Worm (Caenorhabditis elegans): ENCODE data around the gene K02E7.1.
"Not testable (repeated sequence)": the region's sequence is repeated elsewhere in the genome, so short reads cannot be mapped to it uniquely, and the experiment has no call there.

Gene K02E7.1

ce11 chrII:1045692-1046091, 37.3 kb upstream of the K02E7.1 start, which contains the start of gene str-148:
Gene str-148 (plus strand): TSS chrII:1045992.
- TF ChIP-seq dmd-9 (GFP tag; IDR thresholded peaks at IDR 0.05), result no peak
- no peak for TF ChIP-seq unc-130 (GFP tag; optimal IDR thresholded peaks at IDR 0.05)
- TF ChIP-seq ceh-28 (tag; optimal IDR thresholded peaks at IDR 0.05), result no peak

ce11 chrII:1046937-1047336, 36.0 kb upstream of the K02E7.1 start:
- TF ChIP-seq zag-1 (tag; optimal IDR thresholded peaks at IDR 0.05) (no peak), lin-39 (tag; optimal IDR thresholded peaks at IDR 0.05) (no peak), egl-43 (GFP tag; IDR thresholded peaks at IDR 0.05) (no peak), ceh-44 (GFP tag; IDR thresholded peaks at IDR 0.05) (no peak), dmd-8 (GFP tag; IDR thresholded peaks at IDR 0.05) (no peak), egl-27 (tag; optimal IDR thresholded peaks at IDR 0.05) (no peak), vab-7 (GFP tag; IDR thresholded peaks at IDR 0.05) (no peak), ztf-11 (tag; optimal IDR thresholded peaks at IDR 0.05) (no peak), D1046.2 (GFP tag; IDR thresholded peaks at IDR 0.05) (0 out of 2 replicates have a peak, but pooled peaks have one; percentile 27), saeg-2 (GFP tag; IDR thresholded peaks at IDR 0.05) (no peak), ZK546.5 (tag; optimal IDR thresholded peaks at IDR 0.05) (no peak), mep-1 (tag; optimal IDR thresholded peaks at IDR 0.05) (no peak), daf-19 (GFP tag; conservative IDR thresholded peaks at IDR 0.05) (no peak), unc-62 (GFP tag; optimal IDR thresholded peaks at IDR 0.05 in 1 of 2) (peak in 1 of 2 experiments; percentile 85), unc-62 (tag; optimal IDR thresholded peaks at IDR 0.05) (no peak), nhr-237 (tag; optimal IDR thresholded peaks at IDR 0.05) (no peak)

- TF ChIP-seq F44E2.7 (GFP tag; IDR thresholded peaks at IDR 0.05) (0 out of 2 replicates have a peak, but pooled peaks have one; percentile 37), Y75B8A.6 (GFP tag; IDR thresholded peaks at IDR 0.05) (no peak), ztf-11 (tag; optimal IDR thresholded peaks at IDR 0.05) (no peak), Y105C5A.15 (GFP tag; IDR thresholded peaks at IDR 0.05) (no peak), hlh-30 (tag; optimal IDR thresholded peaks at IDR 0.05; ENCODE audit: insufficient read depth) (no peak), Y5F2A.4 (GFP tag; optimal IDR thresholded peaks at IDR 0.05) (no peak), ZK546.5 (tag; optimal IDR thresholded peaks at IDR 0.05) (no peak), ama-1 (optimal IDR thresholded peaks at IDR 0.05) (no peak), attf-4 (tag; optimal IDR thresholded peaks at IDR 0.05) (no peak)
Observed at ce11 chrII:1049849-1050248, 33.1 kb upstream of the K02E7.1 start, which contains the start of gene fbxb-40. Gene fbxb-40 (minus strand): TSS chrII:1049949.

ce11 chrII:1054724-1055123, 28.2 kb upstream of the K02E7.1 start, which contains the start of gene K02E7.7:
Gene K02E7.7 (plus strand): TSS chrII:1055024.
- not testable (repeated sequence) for TF ChIP-seq ctbp-1, set-16, nhr-42 (GFP tag; IDR thresholded peaks at IDR 0.05)

ce11 chrII:1056844-1057243, 26.1 kb upstream of the K02E7.1 start:
- peak; percentile 77; the same call in 1 of the 2 replicates for TF ChIP-seq lin-1 (GFP tag; IDR thresholded peaks at IDR 0.05)
- peak; percentile 33 for TF ChIP-seq mxl-3 (GFP tag; optimal IDR thresholded peaks at IDR 0.05)
- peak; percentile 32 for TF ChIP-seq nhr-102 (tag; optimal IDR thresholded peaks at IDR 0.05)
- peak; percentile 80 for TF ChIP-seq nhr-28 (tag; optimal IDR thresholded peaks at IDR 0.05)
- TF ChIP-seq php-3 (GFP tag; IDR thresholded peaks at IDR 0.05), result peak; percentile 87
- TF ChIP-seq cey-2 (tag; optimal IDR thresholded peaks at IDR 0.05; ENCODE audit: borderline replicate concordance, insufficient read depth), result no peak
- TF ChIP-seq hlh-11 (tag; optimal IDR thresholded peaks at IDR 0.05), result peak; percentile 76
- no peak for TF ChIP-seq nhr-48 (tag; optimal IDR thresholded peaks at IDR 0.05)
- peak; percentile 60 for TF ChIP-seq dve-1 (tag; optimal IDR thresholded peaks at IDR 0.05; ENCODE audit: insufficient read depth)
- peak in 1 of 2 experiments; percentile 70 for TF ChIP-seq daf-16 (GFP tag; optimal IDR thresholded peaks at IDR 0.05)
- TF ChIP-seq daf-16 (tag; optimal IDR thresholded peaks at IDR 0.05), result peak; percentile 99
- no peak for TF ChIP-seq nhr-25 (tag; optimal IDR thresholded peaks at IDR 0.05; ENCODE audit: borderline replicate concordance, insufficient read depth)
- TF ChIP-seq duxl-1 (tag; optimal IDR thresholded peaks at IDR 0.05; ENCODE audit: poor library complexity), result no peak
- peak; percentile 16 for TF ChIP-seq pqm-1 (tag; optimal IDR thresholded peaks at IDR 0.05)
- TF ChIP-seq nhr-77 (tag; optimal IDR thresholded peaks at IDR 0.05), result peak; percentile 34
- peak; percentile 56; the same call in 1 of the 2 replicates for TF ChIP-seq tra-1 (GFP tag; IDR thresholded peaks at IDR 0.05)
- TF ChIP-seq dmd-6 (GFP tag; IDR thresholded peaks at IDR 0.05), result peak; percentile 80

All from whole organism, L4 larva.